Worm (Caenorhabditis elegans): Measurements from ENCODE around the gene R07B1.13.

DNA sequence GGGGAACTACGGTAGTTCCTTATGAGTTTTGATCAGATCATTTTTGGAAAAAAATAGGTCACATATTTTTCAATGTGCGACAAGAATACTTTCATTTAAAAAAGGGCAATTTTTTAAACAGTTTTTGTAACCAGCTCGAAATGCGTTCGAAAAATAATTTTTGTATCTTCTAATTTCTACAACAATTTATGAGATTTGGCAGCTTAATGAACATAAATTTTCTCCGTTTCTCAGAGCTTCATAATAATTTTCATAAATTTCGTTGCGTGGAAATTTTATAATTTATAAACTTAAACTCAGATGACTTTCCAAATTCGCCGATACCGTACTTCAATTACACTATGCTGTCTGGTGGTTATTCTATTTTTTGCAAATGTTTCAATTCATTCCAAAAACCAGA, 25.2 kb downstream of the R07B1.13 start, which contains the start of gene F21G4.3:
- TF ChIP-seq tbx-2 (tag; optimal IDR thresholded peaks at IDR 0.05) (no peak), egl-27 (tag; optimal IDR thresholded peaks at IDR 0.05) (no peak)
